Worm (Caenorhabditis elegans): ENCODE measurements around the gene srlf-30.

DNA sequence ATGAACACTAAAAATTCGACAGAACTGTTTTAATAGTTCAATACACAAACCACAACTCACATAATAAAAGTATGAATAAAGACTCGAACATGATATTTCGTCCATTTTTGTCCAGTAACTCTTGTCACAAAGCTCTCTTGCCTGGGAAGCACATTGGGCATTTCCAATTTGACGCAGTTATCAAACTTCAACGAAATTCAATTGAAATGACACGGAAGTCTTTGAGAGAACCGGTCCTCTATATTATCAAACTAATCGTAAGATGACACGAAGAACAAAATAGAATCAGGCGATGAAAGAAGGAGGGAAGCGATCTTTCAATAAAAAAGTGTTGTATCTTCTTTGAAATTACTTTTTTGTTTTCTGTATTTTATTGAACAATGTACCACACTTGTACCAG is 45.1 kb upstream of the srlf-30 start, which contains the start of gene T11G6.3:
- TF ChIP-seq nhr-19 (GFP tag; conservative IDR thresholded peaks at IDR 0.05) = no peak
- no peak for TF ChIP-seq snpc-4 (tag; optimal IDR thresholded peaks at IDR 0.05)

Measured in whole organism, L1 larva.